Fruit fly (Drosophila melanogaster): ENCODE data around the gene Yod1.

Yod1 gene

DNA sequence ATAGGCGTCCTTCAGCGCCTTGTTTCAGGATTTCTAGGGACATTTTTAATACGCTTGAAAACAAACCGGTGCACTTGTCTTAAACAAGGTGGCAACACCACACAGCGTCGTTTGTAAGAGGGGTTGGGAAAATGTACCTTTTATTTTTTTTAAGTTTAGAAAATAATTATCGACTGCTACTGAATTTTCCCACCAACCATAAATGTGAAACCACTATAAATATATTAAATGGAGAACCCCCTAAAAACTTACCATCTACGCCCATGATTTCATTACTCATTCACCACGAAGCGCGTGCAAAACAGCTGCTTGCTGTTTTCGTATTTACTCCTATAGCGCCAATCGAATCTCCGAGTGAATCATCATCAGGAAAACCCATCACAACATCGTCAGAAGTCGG, 5.6 kb downstream of the Yod1 start, which contains the start of the genes Tcs5 and CHMP2B (continued):
- TF ChIP-seq CG17186 (GFP tag; optimal IDR thresholded peaks at IDR 0.05), result peak; percentile 96
- TF ChIP-seq CG9609 (GFP tag; optimal IDR thresholded peaks at IDR 0.05), result peak; percentile 100
- peak; percentile 99 for TF ChIP-seq CG12155 (GFP tag; optimal IDR thresholded peaks at IDR 0.05)
- TF ChIP-seq CG6683 (GFP tag; optimal IDR thresholded peaks at IDR 0.05), result peak; percentile 97
- peak; percentile 99 for TF ChIP-seq gsb-n (tag; optimal IDR thresholded peaks at IDR 0.05)
- peak; percentile 100 for TF ChIP-seq tgo (GFP tag; IDR thresholded peaks at IDR 0.05)
- TF ChIP-seq CG10209 (GFP tag; optimal IDR thresholded peaks at IDR 0.05), result peak; percentile 100
- peak; percentile 96 for TF ChIP-seq CG8359 (GFP tag; optimal IDR thresholded peaks at IDR 0.05; ENCODE audit: borderline replicate concordance)
- TF ChIP-seq CG4360 (GFP tag; IDR thresholded peaks at IDR 0.05), result peak; percentile 96
- peak; percentile 99 for TF ChIP-seq CG10543 (GFP tag; optimal IDR thresholded peaks at IDR 0.05)
- TF ChIP-seq insv (GFP tag; optimal IDR thresholded peaks at IDR 0.05), result peak; percentile 79 to 89
- peak; percentile 99 for TF ChIP-seq CG14710 (tag; optimal IDR thresholded peaks at IDR 0.05)
- peak; percentile 99 for TF ChIP-seq nerfin-1 (tag; optimal IDR thresholded peaks at IDR 0.05)
- peak; percentile 100 for TF ChIP-seq Taf1 (GFP tag; IDR thresholded peaks at IDR 0.05)
- TF ChIP-seq jumu (GFP tag; optimal IDR thresholded peaks at IDR 0.05), result peak; percentile 100
- peak; percentile 100 for TF ChIP-seq Xrp1 (GFP tag; IDR thresholded peaks at IDR 0.05)
- peak; percentile 100 for TF ChIP-seq NFAT (GFP tag; IDR thresholded peaks at IDR 0.05)
- peak; percentile 99 for TF ChIP-seq grau (tag; optimal IDR thresholded peaks at IDR 0.05)
- TF ChIP-seq CG2120 (GFP tag; optimal IDR thresholded peaks at IDR 0.05), result peak; percentile 100
- TF ChIP-seq CG11695 (GFP tag; IDR thresholded peaks at IDR 0.05), result peak; percentile 100
- peak; percentile 100 for TF ChIP-seq Gug (GFP tag; IDR thresholded peaks at IDR 0.05)
- TF ChIP-seq Six4 (GFP tag; optimal IDR thresholded peaks at IDR 0.05), result peak; percentile 100
- peak; percentile 100 for TF ChIP-seq tio (GFP tag; optimal IDR thresholded peaks at IDR 0.05)
- TF ChIP-seq repo (GFP tag; optimal IDR thresholded peaks at IDR 0.05), result peak; percentile 99
- TF ChIP-seq Abd-B (GFP tag; optimal IDR thresholded peaks at IDR 0.05), result peak; percentile 100
- peak; percentile 100 for TF ChIP-seq CG8765 (GFP tag; IDR thresholded peaks at IDR 0.05)
- peak; percentile 100 for TF ChIP-seq CG14441 (GFP tag; IDR thresholded peaks at IDR 0.05)
- TF ChIP-seq Meics (GFP tag; optimal IDR thresholded peaks at IDR 0.05), result peak; percentile 99
- TF ChIP-seq CG13123 (GFP tag; optimal IDR thresholded peaks at IDR 0.05), result peak; percentile 99
- TF ChIP-seq h (optimal IDR thresholded peaks at IDR 0.05), result no peak
- peak; percentile 94 for TF ChIP-seq CG18011 (GFP tag; optimal IDR thresholded peaks at IDR 0.05)
- peak; percentile 100 for TF ChIP-seq ase (GFP tag; IDR thresholded peaks at IDR 0.05)
- TF ChIP-seq nau (GFP tag; optimal IDR thresholded peaks at IDR 0.05), result peak; percentile 99
- TF ChIP-seq B-H2 (GFP tag; optimal IDR thresholded peaks at IDR 0.05), result peak; percentile 100
- peak; percentile 99 for TF ChIP-seq shn (GFP tag; optimal IDR thresholded peaks at IDR 0.05)
- TF ChIP-seq sr (GFP tag; IDR thresholded peaks at IDR 0.05), result peak; percentile 100
- TF ChIP-seq Nf-YA (GFP tag; IDR thresholded peaks at IDR 0.05), result peak; percentile 99
- peak; percentile 97 for TF ChIP-seq sd (tag; optimal IDR thresholded peaks at IDR 0.05)
- peak; percentile 100 for TF ChIP-seq CG1233 (GFP tag; optimal IDR thresholded peaks at IDR 0.05)
- TF ChIP-seq Ets97D (GFP tag; optimal IDR thresholded peaks at IDR 0.05), result peak; percentile 85
- no peak for TF ChIP-seq Tbp (GFP tag; optimal IDR thresholded peaks at IDR 0.05)
- peak; percentile 100 for TF ChIP-seq CG18599 (GFP tag; optimal IDR thresholded peaks at IDR 0.05)
- TF ChIP-seq da (GFP tag; optimal IDR thresholded peaks at IDR 0.05), result peak; percentile 99
- TF ChIP-seq CG33213 (GFP tag; optimal IDR thresholded peaks at IDR 0.05), result peak; percentile 100
- peak; percentile 91 for TF ChIP-seq Nf-YB (GFP tag; optimal IDR thresholded peaks at IDR 0.05)
- TF ChIP-seq Antp (GFP tag; optimal IDR thresholded peaks at IDR 0.05), result peak; percentile 99
- TF ChIP-seq lov (optimal IDR thresholded peaks at IDR 0.05), result no peak
- peak; percentile 100 for TF ChIP-seq lov (GFP tag; IDR thresholded peaks at IDR 0.05)
- peak; percentile 100 for TF ChIP-seq chm (GFP tag; IDR thresholded peaks at IDR 0.05)
- TF ChIP-seq vnd (GFP tag; IDR thresholded peaks at IDR 0.05; ENCODE audit: partially characterized antibody), result no peak
- peak; percentile 100 for TF ChIP-seq CG11723 (GFP tag; optimal IDR thresholded peaks at IDR 0.05)

Measured in whole organism, embryonic.